Worm (Caenorhabditis elegans) whole organism, L4 larva: Measurements from ENCODE around the gene npr-27.

Experiments used
- D1046.2 ChIP-seq: fragments of 200-800 bp; sonication (Bioruptor generic); IDR thresholded peaks from 2 replicates; pipeline ENCODE4 v1.3.6; 2022; ENCODE audit warnings: missing genetic modification characterization, missing compliant biosample characterization
- F37D6.2 ChIP-seq: sonication (generic microtip); optimal IDR thresholded peaks from 2 replicates; lab custom pipeline; 2016; ENCODE audit warnings: mild to moderate bottlenecking, missing genetic modification characterization, missing compliant biosample characterization
- Y75B8A.6 ChIP-seq: fragments of 200-800 bp; sonication (Bioruptor generic); IDR thresholded peaks from 2 replicates; pipeline ENCODE4 v1.3.6; 2022; ENCODE audit warnings: missing genetic modification reagents, missing genetic modification characterization, missing compliant biosample characterization
- aly-2 ChIP-seq: sonication (generic microtip); optimal IDR thresholded peaks from 2 replicates; lab custom pipeline; 2018; ENCODE audit warnings: missing biosample characterization, missing genetic modification characterization
- ama-1 ChIP-seq: fragments of 150-350 bp; optimal IDR thresholded peaks from 2 replicates; lab custom pipeline; 2014; ENCODE audit warnings: inconsistent platforms, mixed read lengths
- dpl-1 ChIP-seq: fragments of 150-350 bp; optimal IDR thresholded peaks from 2 replicates; lab custom pipeline; 2014; ENCODE audit warnings: missing biosample characterization, missing genetic modification reagents, missing genetic modification characterization
- fkh-10 ChIP-seq: fragments of 150-350 bp; optimal IDR thresholded peaks from 2 replicates; lab custom pipeline; 2014; ENCODE audit warnings: missing biosample characterization, missing genetic modification reagents, missing genetic modification characterization
- fos-1 ChIP-seq: fragments of 150-350 bp; optimal IDR thresholded peaks from 2 replicates; lab custom pipeline; 2014; ENCODE audit warnings: missing biosample characterization, missing genetic modification characterization
- nhr-11 ChIP-seq: fragments of 150-350 bp; optimal IDR thresholded peaks from 2 replicates; lab custom pipeline; 2014; ENCODE audit warnings: missing biosample characterization, missing genetic modification characterization
- nhr-237 ChIP-seq: sonication (generic microtip); optimal IDR thresholded peaks from 2 replicates; lab custom pipeline; 2017; ENCODE audit warnings: missing biosample characterization, missing genetic modification characterization
- nhr-41 ChIP-seq: fragments of 200-800 bp; sonication (Bioruptor generic); IDR thresholded peaks from 2 replicates; pipeline ENCODE4 v1.3.6; 2022; ENCODE audit warnings: missing genetic modification reagents, missing genetic modification characterization, missing compliant biosample characterization
- pha-4 ChIP-seq, 2 experiments: fragments of 150-350 bp in 1 of 2; fragments of 200-800 bp in 1 of 2; sonication (Bioruptor generic) in 1 of 2; IDR thresholded peaks in 1 of 2; optimal IDR thresholded peaks in 1 of 2; 2 replicates each; pipeline versions ENCODE4 v1.3.6 to Lab custom; 2014 to 2022; ENCODE audit warnings: missing genetic modification characterization in 2 of 2, missing genetic modification reagents in 2 of 2, missing biosample characterization in 1 of 2, missing compliant biosample characterization in 1 of 2
- snpc-4 ChIP-seq: fragments of 150-350 bp; optimal IDR thresholded peaks from 2 replicates; lab custom pipeline; 2014; ENCODE audit warnings: missing biosample characterization, missing genetic modification characterization

DNA sequence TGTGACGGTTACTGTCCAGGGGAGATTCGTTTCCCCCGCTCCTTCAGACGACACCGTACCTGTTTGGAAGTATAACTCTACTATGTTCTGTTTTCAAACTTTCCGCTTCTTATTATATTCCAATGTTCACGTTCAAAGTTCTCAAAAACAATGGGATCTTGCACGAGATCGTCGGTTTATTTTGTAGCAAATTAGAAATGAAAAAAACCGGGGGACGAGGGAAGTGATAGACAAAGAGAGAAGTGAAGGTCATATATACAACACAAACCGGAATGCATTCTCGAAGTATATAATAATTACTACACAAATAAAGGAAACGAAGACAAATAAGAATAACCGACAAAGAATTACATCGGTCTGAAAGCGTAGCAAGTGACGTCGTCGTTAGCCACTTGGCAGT, 4.3 kb downstream of the npr-27 start:
- TF ChIP-seq fkh-10 = no peak
- TF ChIP-seq aly-2 (tag; lab: Kevin White, UChicago) = no peak
- TF ChIP-seq snpc-4 (tag; lab: Kevin White, UChicago) = no peak
- no peak for TF ChIP-seq pha-4 (GFP tag; IDR thresholded peaks at IDR 0.05; lab: Robert Waterston, UW)
- no peak for TF ChIP-seq pha-4 (tag; optimal IDR thresholded peaks at IDR 0.05; lab: Kevin White, UChicago)
- no peak for TF ChIP-seq nhr-237 (tag; lab: Kevin White, UChicago)
- TF ChIP-seq fos-1 = no peak
- no peak for TF ChIP-seq F37D6.2 (tag; lab: Kevin White, UChicago)
- TF ChIP-seq ama-1 = peak; percentile 30
- no peak for TF ChIP-seq dpl-1 (GFP tag; lab: Kevin White, UChicago)
- no peak for TF ChIP-seq Y75B8A.6 (GFP tag; lab: Robert Waterston, UW)
- no peak for TF ChIP-seq nhr-41 (GFP tag; lab: Robert Waterston, UW)
- TF ChIP-seq D1046.2 (GFP tag; lab: Robert Waterston, UW) = no peak
- TF ChIP-seq nhr-11 (tag; lab: Kevin White, UChicago) = no peak
